Worm (Caenorhabditis elegans) whole organism, L3 larva: ENCODE data around the gene vglu-2.

Experiments
- aly-2 ChIP-seq: fragments of 150-350 bp; optimal IDR thresholded peaks from 2 replicates; lab custom pipeline; 2014; ENCODE audit warnings: missing biosample characterization, missing genetic modification characterization
- ama-1 ChIP-seq: fragments of 150-350 bp; optimal IDR thresholded peaks from 2 replicates; lab custom pipeline; 2018
- egl-27 ChIP-seq: sonication (generic microtip); optimal IDR thresholded peaks from 4 replicates; lab custom pipeline; 2017; ENCODE audit warnings: missing biosample characterization, missing genetic modification reagents, missing genetic modification characterization
- elt-2 ChIP-seq: sonication (generic microtip); optimal IDR thresholded peaks from 2 replicates; lab custom pipeline; 2016; ENCODE audit warnings: missing genetic modification reagents, mild to moderate bottlenecking, missing genetic modification characterization, missing compliant biosample characterization
- fos-1 ChIP-seq: fragments of 150-350 bp; optimal IDR thresholded peaks from 2 replicates; lab custom pipeline; 2014; ENCODE audit warnings: missing biosample characterization, missing genetic modification characterization
- lsy-12 ChIP-seq: sonication (generic microtip); optimal IDR thresholded peaks from 2 replicates; lab custom pipeline; 2016; ENCODE audit warnings: mild to moderate bottlenecking, missing genetic modification characterization, missing compliant biosample characterization
- nhr-11 ChIP-seq: fragments of 150-350 bp; optimal IDR thresholded peaks from 2 replicates; lab custom pipeline; 2014; ENCODE audit warnings: missing biosample characterization, missing genetic modification characterization
- nhr-12 ChIP-seq: fragments of 150-350 bp; optimal IDR thresholded peaks from 2 replicates; lab custom pipeline; 2014; ENCODE audit warnings: missing biosample characterization, missing genetic modification characterization
- nhr-28 ChIP-seq: fragments of 150-350 bp; optimal IDR thresholded peaks from 2 replicates; lab custom pipeline; 2014; ENCODE audit warnings: missing biosample characterization, missing genetic modification characterization
- nhr-76 ChIP-seq: fragments of 150-350 bp; sonication (generic microtip); optimal IDR thresholded peaks from 5 replicates; lab custom pipeline; 2014; ENCODE audit warnings: missing biosample characterization, missing genetic modification characterization
- unc-62 ChIP-seq: fragments of 150-350 bp; sonication (generic microtip); optimal IDR thresholded peaks from 4 replicates; lab custom pipeline; 2014; ENCODE audit warnings: missing biosample characterization, missing genetic modification reagents, missing genetic modification characterization
- ztf-11 ChIP-seq: fragments of 150-350 bp; optimal IDR thresholded peaks from 2 replicates; lab custom pipeline; 2014; ENCODE audit warnings: missing biosample characterization, missing genetic modification characterization
- ztf-4 ChIP-seq: fragments of 150-350 bp; optimal IDR thresholded peaks from 2 replicates; lab custom pipeline; 2014; ENCODE audit warnings: missing biosample characterization, missing genetic modification characterization

DNA sequence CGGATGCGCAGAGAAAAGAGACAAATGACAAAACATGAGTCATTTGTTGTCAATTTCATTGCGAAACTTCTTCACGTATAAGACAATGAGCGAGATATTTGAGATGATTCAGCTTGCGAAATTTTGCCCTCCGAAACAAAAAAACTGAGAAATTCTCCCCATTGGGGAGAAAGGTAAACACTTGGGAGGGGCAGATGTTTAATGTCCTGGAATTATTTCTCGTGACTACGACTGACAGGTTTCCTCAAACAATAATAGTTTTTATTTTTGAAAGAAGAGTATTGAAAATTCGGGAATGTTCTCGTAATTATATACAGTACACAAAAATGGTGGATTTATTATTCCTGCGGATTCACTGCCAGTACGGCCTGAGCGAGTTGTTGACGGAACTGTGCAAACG, 36.3 kb downstream of the vglu-2 start:
- TF ChIP-seq elt-2: no peak
- TF ChIP-seq nhr-28 (tag; lab: Kevin White, UChicago): no peak
- no peak for TF ChIP-seq nhr-12
- no peak for TF ChIP-seq ama-1
- no peak for TF ChIP-seq unc-62 (GFP tag; lab: Kevin White, UChicago)
- TF ChIP-seq nhr-76 (tag; lab: Kevin White, UChicago): no peak
- TF ChIP-seq nhr-11: no peak
- no peak for TF ChIP-seq ztf-11 (tag; lab: Kevin White, UChicago)
- no peak for TF ChIP-seq ztf-4
- no peak for TF ChIP-seq fos-1 (tag; lab: Kevin White, UChicago)
- no peak for TF ChIP-seq egl-27 (tag; lab: Kevin White, UChicago)
- no peak for TF ChIP-seq aly-2 (tag; lab: Kevin White, UChicago)
- no peak for TF ChIP-seq lsy-12 (tag; lab: Kevin White, UChicago)
